Fruit fly (Drosophila melanogaster) whole organism, embryonic: ENCODE data around the gene Stt3B.

Experiments
- Adf1 ChIP-seq: fragments of 200-800 bp; sonication (Bioruptor generic); IDR thresholded peaks from 2 replicates; pipeline ENCODE4 v1.3.6; 2022; ENCODE audit warnings: missing biosample characterization, missing genetic modification characterization
- Asciz ChIP-seq: fragments of 200-800 bp; sonication (Bioruptor generic); optimal IDR thresholded peaks from 2 replicates; lab custom pipeline; 2017; ENCODE audit warnings: missing biosample characterization, mild to moderate bottlenecking, missing genetic modification characterization, missing genetic modification reagents
- C15 ChIP-seq: fragments of 200-800 bp; sonication (Bioruptor generic); IDR thresholded peaks from 3 replicates; pipeline ENCODE4 v1.3.6; 2022; ENCODE audit warnings: missing biosample characterization, missing genetic modification characterization
- CG1024 ChIP-seq: fragments of 200-800 bp; sonication (Bioruptor generic); IDR thresholded peaks from 2 replicates; pipeline ENCODE4 v1.3.6; 2022; ENCODE audit warnings: missing biosample characterization, missing genetic modification characterization
- CG10321 ChIP-seq: fragments of 200-800 bp; sonication (Bioruptor generic); IDR thresholded peaks from 2 replicates; pipeline ENCODE4 v1.3.6; 2022; ENCODE audit warnings: missing biosample characterization, missing genetic modification characterization
- CG11247 ChIP-seq: fragments of 200-800 bp; sonication (Bioruptor generic); IDR thresholded peaks from 2 replicates; pipeline ENCODE4 v1.3.6; 2022; ENCODE audit warnings: missing biosample characterization, missing genetic modification characterization
- CG13296 ChIP-seq: fragments of 200-800 bp; sonication (Bioruptor generic); optimal IDR thresholded peaks from 3 replicates; lab custom pipeline; 2018; ENCODE audit warnings: missing biosample characterization, mild to moderate bottlenecking, missing genetic modification characterization
- CG13775 ChIP-seq: fragments of 200-800 bp; sonication (Bioruptor generic); optimal IDR thresholded peaks from 3 replicates; lab custom pipeline; 2017; ENCODE audit warnings: missing biosample characterization, mild to moderate bottlenecking, missing genetic modification characterization
- CG14667 ChIP-seq: fragments of 200-800 bp; sonication (Bioruptor generic); IDR thresholded peaks from 2 replicates; pipeline ENCODE4 v1.3.6; 2022; ENCODE audit warnings: missing biosample characterization, missing genetic modification characterization
- CG17328 ChIP-seq: fragments of 200-800 bp; sonication (Bioruptor generic); IDR thresholded peaks from 2 replicates; pipeline ENCODE4 v1.3.6; 2022; ENCODE audit warnings: missing biosample characterization, missing genetic modification characterization
- CG31388 ChIP-seq: fragments of 200-800 bp; sonication (Bioruptor generic); optimal IDR thresholded peaks from 2 replicates; lab custom pipeline; 2016; ENCODE audit warnings: missing biosample characterization, missing genetic modification characterization
- CG31441 ChIP-seq: fragments of 200-800 bp; sonication (Bioruptor generic); IDR thresholded peaks from 2 replicates; pipeline ENCODE4 v1.3.6; 2022; ENCODE audit warnings: missing biosample characterization, missing genetic modification characterization
- CG32767 ChIP-seq: fragments of 200-800 bp; sonication (Bioruptor generic); IDR thresholded peaks from 2 replicates; pipeline ENCODE4 v1.3.6; 2022; ENCODE audit warnings: missing biosample characterization, missing genetic modification characterization
- CG4282 ChIP-seq: fragments of 200-800 bp; sonication (Bioruptor generic); optimal IDR thresholded peaks from 2 replicates; lab custom pipeline; 2016; ENCODE audit warnings: missing biosample characterization, missing genetic modification characterization
- CG43689 ChIP-seq: fragments of 200-800 bp; sonication (Bioruptor generic); IDR thresholded peaks from 2 replicates; pipeline ENCODE4 v1.3.6; 2022; ENCODE audit warnings: missing biosample characterization, missing genetic modification characterization
- CG4424 ChIP-seq: fragments of 200-800 bp; sonication (Bioruptor generic); optimal IDR thresholded peaks from 3 replicates; lab custom pipeline; 2016; ENCODE audit warnings: missing biosample characterization, missing genetic modification characterization
- CG6813 ChIP-seq: fragments of 200-800 bp; sonication (Bioruptor generic); optimal IDR thresholded peaks from 2 replicates; lab custom pipeline; 2017; ENCODE audit warnings: missing biosample characterization, missing genetic modification characterization, mild to moderate bottlenecking, moderate library complexity, missing genetic modification reagents
- CG7928 ChIP-seq: fragments of 200-800 bp; sonication (Bioruptor generic); optimal IDR thresholded peaks from 2 replicates; lab custom pipeline; 2017; ENCODE audit warnings: missing biosample characterization, mild to moderate bottlenecking, missing genetic modification characterization
- CG7987 ChIP-seq: fragments of 200-800 bp; sonication (Bioruptor generic); optimal IDR thresholded peaks from 2 replicates; lab custom pipeline; 2018; ENCODE audit warnings: missing biosample characterization, mild to moderate bottlenecking, missing genetic modification characterization, moderate library complexity
- H15 ChIP-seq: fragments of 200-800 bp; sonication (Bioruptor generic); IDR thresholded peaks from 3 replicates; pipeline ENCODE4 v1.3.6; 2022; ENCODE audit warnings: missing biosample characterization, missing genetic modification characterization
- HLH4C ChIP-seq: fragments of 200-800 bp; sonication (Bioruptor generic); IDR thresholded peaks from 3 replicates; pipeline ENCODE4 v1.3.6; 2022; ENCODE audit warnings: missing biosample characterization, missing genetic modification characterization; ENCODE audit not compliant: partially characterized antibody
- Hand ChIP-seq: fragments of 200-800 bp; sonication (Bioruptor generic); optimal IDR thresholded peaks from 2 replicates; lab custom pipeline; 2017; ENCODE audit warnings: mild to moderate bottlenecking, missing biosample characterization, missing genetic modification reagents, missing genetic modification characterization
- HmgZ ChIP-seq: fragments of 200-800 bp; sonication (Bioruptor generic); optimal IDR thresholded peaks from 2 replicates; lab custom pipeline; 2018; ENCODE audit warnings: missing biosample characterization, mild to moderate bottlenecking, missing genetic modification characterization
- Hmx ChIP-seq: fragments of 200-800 bp; sonication (Bioruptor generic); optimal IDR thresholded peaks from 2 replicates; lab custom pipeline; 2016; ENCODE audit warnings: missing biosample characterization, missing genetic modification characterization
- Jarid2 ChIP-seq: fragments of 200-800 bp; sonication (Bioruptor generic); optimal IDR thresholded peaks from 3 replicates; lab custom pipeline; 2017; ENCODE audit warnings: mild to moderate bottlenecking, missing biosample characterization, missing genetic modification reagents, missing genetic modification characterization
- Mad ChIP-seq: fragments of 200-800 bp; sonication (Bioruptor generic); optimal IDR thresholded peaks from 2 replicates; lab custom pipeline; 2016; ENCODE audit warnings: missing biosample characterization, missing genetic modification characterization
- Nf-YA ChIP-seq: fragments of 200-800 bp; sonication (Bioruptor generic); IDR thresholded peaks from 2 replicates; pipeline ENCODE4 v1.3.6; 2022; ENCODE audit warnings: missing biosample characterization, missing genetic modification characterization
- Nf-YC ChIP-seq: fragments of 200-800 bp; optimal IDR thresholded peaks from 3 replicates; lab custom pipeline; 2019; ENCODE audit warnings: missing biosample characterization, mild to moderate bottlenecking, missing genetic modification characterization, moderate library complexity
- Trl ChIP-seq, 3 experiments: fragments of >200 bp in 2 of 3; fragments of 200-800 bp in 1 of 3; sonication (Bioruptor generic) in 1 of 3; optimal IDR thresholded peaks; 2 replicates in 1 of 3; 3 replicates in 2 of 3; lab custom pipeline; 2016 to 2017; ENCODE audit warnings: missing biosample characterization in 1 of 3, missing genetic modification characterization in 1 of 3
- Xrp1 ChIP-seq: fragments of 200-800 bp; sonication (Bioruptor generic); IDR thresholded peaks from 2 replicates; pipeline ENCODE4 v1.3.6; 2022; ENCODE audit warnings: missing biosample characterization, missing genetic modification characterization
- btn ChIP-seq: fragments of 200-800 bp; sonication (Bioruptor generic); optimal IDR thresholded peaks from 2 replicates; lab custom pipeline; 2016; ENCODE audit warnings: missing biosample characterization, missing genetic modification characterization
- cg ChIP-seq: fragments of 200-800 bp; sonication (Bioruptor generic); optimal IDR thresholded peaks from 3 replicates; lab custom pipeline; 2019; ENCODE audit warnings: missing biosample characterization, mild to moderate bottlenecking, missing genetic modification characterization, moderate library complexity
- dan ChIP-seq: fragments of 200-800 bp; sonication (Bioruptor generic); IDR thresholded peaks from 2 replicates; pipeline ENCODE4 v1.3.6; 2022; ENCODE audit warnings: missing biosample characterization, missing genetic modification characterization
- dati ChIP-seq: fragments of 200-800 bp; sonication (Bioruptor generic); IDR thresholded peaks from 2 replicates; pipeline ENCODE4 v1.3.6; 2022; ENCODE audit warnings: missing biosample characterization, missing genetic modification characterization
- dpn ChIP-seq, 2 experiments: fragments of 200-800 bp; sonication (Bioruptor generic); optimal IDR thresholded peaks; 3 replicates each; lab custom pipeline; 2016; ENCODE audit warnings: missing biosample characterization in 2 of 2, missing genetic modification characterization in 2 of 2
- ewg ChIP-seq: fragments of 200-800 bp; sonication (Bioruptor generic); optimal IDR thresholded peaks from 3 replicates; lab custom pipeline; 2017; ENCODE audit warnings: mild to moderate bottlenecking, missing biosample characterization, missing genetic modification reagents, missing genetic modification characterization
- grau ChIP-seq: fragments of 200-800 bp; optimal IDR thresholded peaks from 3 replicates; lab custom pipeline; 2019; ENCODE audit warnings: missing biosample characterization, mild to moderate bottlenecking, missing genetic modification characterization, moderate library complexity
- jing ChIP-seq: fragments of 200-800 bp; sonication (Bioruptor generic); optimal IDR thresholded peaks from 2 replicates; lab custom pipeline; 2018; ENCODE audit warnings: missing biosample characterization, mild to moderate bottlenecking, missing genetic modification characterization
- mld ChIP-seq: fragments of 200-800 bp; sonication (Bioruptor generic); IDR thresholded peaks from 3 replicates; pipeline ENCODE4 v1.3.6; 2022; ENCODE audit warnings: missing biosample characterization, missing genetic modification characterization; ENCODE audit not compliant: partially characterized antibody
- nom ChIP-seq: fragments of 200-800 bp; sonication (Bioruptor generic); optimal IDR thresholded peaks from 2 replicates; lab custom pipeline; 2017; ENCODE audit warnings: missing biosample characterization, missing genetic modification characterization, mild to moderate bottlenecking, moderate library complexity, missing genetic modification reagents
- pb ChIP-seq: fragments of 200-800 bp; sonication (Bioruptor generic); optimal IDR thresholded peaks from 3 replicates; lab custom pipeline; 2016; ENCODE audit warnings: missing biosample characterization, missing genetic modification characterization
- pros ChIP-seq: fragments of 200-800 bp; sonication (Bioruptor generic); optimal IDR thresholded peaks from 3 replicates; lab custom pipeline; 2019; ENCODE audit warnings: missing biosample characterization, mild to moderate bottlenecking, missing genetic modification characterization, moderate library complexity
- ranshi ChIP-seq: fragments of 200-800 bp; sonication (Bioruptor generic); IDR thresholded peaks from 2 replicates; pipeline ENCODE4 v1.3.6; 2022; ENCODE audit warnings: missing biosample characterization, missing genetic modification characterization
- sc ChIP-seq, 3 experiments: fragments of >200 bp in 2 of 3; fragments of 200-800 bp in 1 of 3; sonication (Bioruptor generic) in 1 of 3; optimal IDR thresholded peaks; 2 replicates in 2 of 3; 3 replicates in 1 of 3; lab custom pipeline; 2017; ENCODE audit warnings: mild to moderate bottlenecking in 1 of 3, missing biosample characterization in 1 of 3, missing genetic modification characterization in 1 of 3, missing genetic modification reagents in 1 of 3
- scrt ChIP-seq: fragments of 200-800 bp; sonication (Bioruptor generic); optimal IDR thresholded peaks from 2 replicates; lab custom pipeline; 2018; ENCODE audit warnings: missing biosample characterization, mild to moderate bottlenecking, missing genetic modification characterization, moderate library complexity
- sd ChIP-seq: fragments of 200-800 bp; sonication (Bioruptor generic); optimal IDR thresholded peaks from 3 replicates; lab custom pipeline; 2018; ENCODE audit warnings: missing biosample characterization, mild to moderate bottlenecking, missing genetic modification characterization, moderate library complexity
- sens-2 ChIP-seq: fragments of 200-800 bp; sonication (Bioruptor generic); IDR thresholded peaks from 2 replicates; pipeline ENCODE4 v1.3.6; 2022; ENCODE audit warnings: missing biosample characterization, missing genetic modification characterization
- tap ChIP-seq: fragments of 200-800 bp; optimal IDR thresholded peaks from 3 replicates; lab custom pipeline; 2019; ENCODE audit warnings: missing biosample characterization, mild to moderate bottlenecking, missing genetic modification characterization, moderate library complexity
- tx ChIP-seq: fragments of 200-800 bp; sonication (Bioruptor generic); optimal IDR thresholded peaks from 2 replicates; lab custom pipeline; 2016; ENCODE audit warnings: missing biosample characterization, missing genetic modification characterization
- z ChIP-seq: fragments of 200-800 bp; sonication (Bioruptor generic); IDR thresholded peaks from 3 replicates; pipeline ENCODE4 v1.3.6; 2022; ENCODE audit warnings: missing biosample characterization, missing genetic modification characterization
- zen ChIP-seq: fragments of 200-800 bp; sonication (Bioruptor generic); optimal IDR thresholded peaks from 3 replicates; lab custom pipeline; 2018; ENCODE audit warnings: missing biosample characterization, mild to moderate bottlenecking, missing genetic modification characterization, moderate library complexity

Gene Stt3B

DNA sequence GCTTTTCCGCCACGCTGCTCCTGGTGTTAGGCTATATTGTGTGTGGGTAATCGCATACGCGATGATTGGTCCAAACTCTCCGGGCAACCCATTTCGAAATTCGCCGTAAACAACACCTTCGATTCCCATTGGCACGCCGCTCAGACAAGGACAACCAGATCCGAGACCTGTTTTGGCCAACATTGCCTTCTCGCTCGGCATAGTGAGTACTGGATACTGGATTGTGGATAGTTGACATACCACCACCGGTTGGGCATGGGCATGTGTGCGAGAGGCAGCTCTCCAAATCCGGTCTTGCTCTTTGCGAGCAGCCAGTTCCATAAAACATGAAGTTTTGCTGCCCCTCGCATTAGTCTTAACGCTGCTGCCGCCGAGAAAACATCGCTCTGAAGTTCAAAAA, 25.2 kb upstream of the Stt3B start, which contains the start of gene fd96Cb (continued):
- TF ChIP-seq Nf-YA (GFP tag; lab: Robert Waterston, UW) = peak; percentile 95
- peak; percentile 34 for TF ChIP-seq jing
- TF ChIP-seq pros (GFP tag; lab: Kevin White, UChicago) = no peak
- TF ChIP-seq Jarid2 (GFP tag; lab: Kevin White, UChicago) = peak; percentile 73
- no peak for TF ChIP-seq CG14667
- no peak for TF ChIP-seq CG6813 (GFP tag; lab: Kevin White, UChicago)
- no peak for TF ChIP-seq dati
- TF ChIP-seq CG7987 (GFP tag; lab: Kevin White, UChicago) = no peak
- TF ChIP-seq sens-2 (GFP tag; lab: Robert Waterston, UW) = no peak
- TF ChIP-seq scrt = no peak
- peak; percentile 94 for TF ChIP-seq CG10321 (GFP tag; lab: Robert Waterston, UW)
- 0 out of 3 replicates have a peak, but pooled peaks have one; percentile 55 for TF ChIP-seq mld (GFP tag; lab: Robert Waterston, UW)
- TF ChIP-seq CG31441 (GFP tag; lab: Robert Waterston, UW) = no peak
- TF ChIP-seq Trl (optimal IDR thresholded peaks at IDR 0.05; lab: Kevin White, UChicago) = peak; percentile 30 to 49
- TF ChIP-seq Trl (GFP tag; optimal IDR thresholded peaks at IDR 0.05; lab: Kevin White, UChicago) = no peak
- TF ChIP-seq pb (GFP tag; lab: Kevin White, UChicago) = no peak
- no peak for TF ChIP-seq CG13775 (GFP tag; lab: Kevin White, UChicago)
- no peak for TF ChIP-seq CG7928 (GFP tag; lab: Kevin White, UChicago)
- peak; percentile 64 for TF ChIP-seq cg
- no peak for TF ChIP-seq tap
- no peak for TF ChIP-seq CG31388 (GFP tag; lab: Kevin White, UChicago)
- TF ChIP-seq ewg = no peak
- no peak for TF ChIP-seq dpn (GFP tag; optimal IDR thresholded peaks at IDR 0.05; lab: Kevin White, UChicago)
- TF ChIP-seq HmgZ (tag; lab: Kevin White, UChicago) = no peak
- TF ChIP-seq Xrp1 (GFP tag; lab: Robert Waterston, UW) = no peak
- no peak for TF ChIP-seq Asciz
- TF ChIP-seq tx (GFP tag; lab: Kevin White, UChicago) = no peak
- no peak for TF ChIP-seq H15 (GFP tag; lab: Robert Waterston, UW)
- TF ChIP-seq CG4424 (GFP tag; lab: Kevin White, UChicago) = no peak
- peak; percentile 31 for TF ChIP-seq nom
- no peak for TF ChIP-seq CG1024
- TF ChIP-seq Hmx (GFP tag; lab: Kevin White, UChicago) = no peak
- TF ChIP-seq Nf-YC = peak; percentile 100
- no peak for TF ChIP-seq C15 (GFP tag; lab: Robert Waterston, UW)
- TF ChIP-seq Hand (GFP tag; lab: Kevin White, UChicago) = no peak
- no peak for TF ChIP-seq sc (optimal IDR thresholded peaks at IDR 0.05; lab: Kevin White, UChicago)
- TF ChIP-seq sc (GFP tag; optimal IDR thresholded peaks at IDR 0.05; lab: Kevin White, UChicago) = no peak
- no peak for TF ChIP-seq HLH4C (GFP tag; lab: Robert Waterston, UW)
- no peak for TF ChIP-seq btn (GFP tag; lab: Kevin White, UChicago)
- no peak for TF ChIP-seq CG32767 (GFP tag; lab: Robert Waterston, UW)
- no peak for TF ChIP-seq ranshi (GFP tag; lab: Robert Waterston, UW)
- TF ChIP-seq CG43689 (GFP tag; lab: Robert Waterston, UW) = no peak
- TF ChIP-seq Adf1 = peak; percentile 31; the same call in 1 of the 2 replicates
- TF ChIP-seq Mad (GFP tag; lab: Kevin White, UChicago) = no peak
- no peak for TF ChIP-seq CG17328 (GFP tag; lab: Robert Waterston, UW)
- TF ChIP-seq CG11247 = no peak
- no peak for TF ChIP-seq CG13296 (GFP tag; lab: Kevin White, UChicago)
- TF ChIP-seq z (GFP tag; lab: Robert Waterston, UW) = no peak
- no peak for TF ChIP-seq CG4282 (GFP tag; lab: Kevin White, UChicago)
- no peak for TF ChIP-seq grau (tag; lab: Kevin White, UChicago)
- no peak for TF ChIP-seq zen (tag; lab: Kevin White, UChicago)
- TF ChIP-seq sd = no peak
- TF ChIP-seq dan (GFP tag; lab: Robert Waterston, UW) = no peak
